Worm (Caenorhabditis elegans): ENCODE measurements around the gene C07B5.6.

The C07B5.6 gene

ce11 chrX:9552404-9552803 is 33.6 kb downstream of the C07B5.6 start (continued):
- no peak for TF ChIP-seq zfp-3 (GFP tag; conservative IDR thresholded peaks at IDR 0.05)
- no peak for TF ChIP-seq ceh-44 (GFP tag; IDR thresholded peaks at IDR 0.05)
- no peak for TF ChIP-seq F10B5.3 (tag; optimal IDR thresholded peaks at IDR 0.05)
- no peak for TF ChIP-seq nhr-11 (tag; optimal IDR thresholded peaks at IDR 0.05)
- no peak for TF ChIP-seq duxl-1 (tag; optimal IDR thresholded peaks at IDR 0.05; ENCODE audit: poor library complexity)
- no peak for TF ChIP-seq sdz-12 (GFP tag; optimal IDR thresholded peaks at IDR 0.05)
- no peak for TF ChIP-seq ceh-82 (tag; optimal IDR thresholded peaks at IDR 0.05)
- no peak for TF ChIP-seq lin-29 (GFP tag; IDR thresholded peaks at IDR 0.05)
- TF ChIP-seq ztf-11 (tag; optimal IDR thresholded peaks at IDR 0.05): no peak
- no peak for TF ChIP-seq pqm-1 (tag; optimal IDR thresholded peaks at IDR 0.05)
- TF ChIP-seq mes-2 (tag; optimal IDR thresholded peaks at IDR 0.05; ENCODE audit: poor library complexity, severe bottlenecking): peak; percentile 64
- no peak for TF ChIP-seq ZK546.5 (tag; optimal IDR thresholded peaks at IDR 0.05)
- TF ChIP-seq fkh-10 (GFP tag; optimal IDR thresholded peaks at IDR 0.05): no peak
- no peak for TF ChIP-seq nhr-77 (tag; optimal IDR thresholded peaks at IDR 0.05)
- peak; percentile 58 for TF ChIP-seq hlh-11 (tag; optimal IDR thresholded peaks at IDR 0.05)
- TF ChIP-seq cey-2 (tag; optimal IDR thresholded peaks at IDR 0.05; ENCODE audit: borderline replicate concordance, insufficient read depth): no peak
- no peak for TF ChIP-seq skn-1 (tag; optimal IDR thresholded peaks at IDR 0.05)
- TF ChIP-seq snpc-1.2 (GFP tag; IDR thresholded peaks at IDR 0.05): no peak
- TF ChIP-seq nhr-102 (tag; optimal IDR thresholded peaks at IDR 0.05): no peak
- no peak for TF ChIP-seq attf-4 (tag; optimal IDR thresholded peaks at IDR 0.05)
- no peak for TF ChIP-seq ceh-32 (tag; optimal IDR thresholded peaks at IDR 0.05; ENCODE audit: poor library complexity)

ce11 chrX:9553095-9553494 is 34.3 kb downstream of the C07B5.6 start:
- TF ChIP-seq madf-5 (GFP tag; IDR thresholded peaks at IDR 0.05) (no peak), F49E8.2 (tag; optimal IDR thresholded peaks at IDR 0.05; ENCODE audit: borderline replicate concordance) (no peak), mdl-1 (tag; optimal IDR thresholded peaks at IDR 0.05) (peak in 1 of 2 experiments; percentile 83), arid-1 (GFP tag; conservative IDR thresholded peaks at IDR 0.05) (no peak), saeg-2 (GFP tag; IDR thresholded peaks at IDR 0.05) (no peak), mxl-3 (GFP tag; optimal IDR thresholded peaks at IDR 0.05) (peak; percentile 80), Y48G9A.11 (GFP tag; IDR thresholded peaks at IDR 0.05) (no peak), lsy-2 (tag; optimal IDR thresholded peaks at IDR 0.05) (peak in 1 of 2 experiments; percentile 55), Y75B8A.6 (GFP tag; IDR thresholded peaks at IDR 0.05) (no peak), vab-7 (GFP tag; IDR thresholded peaks at IDR 0.05) (no peak), pha-4 (GFP tag; IDR thresholded peaks at IDR 0.05) (no peak), pha-4 (tag; optimal IDR thresholded peaks at IDR 0.05) (no peak), ceh-20 (GFP tag; IDR thresholded peaks at IDR 0.05) (no peak), nhr-77 (tag; optimal IDR thresholded peaks at IDR 0.05) (peak; percentile 83), pqm-1 (tag; optimal IDR thresholded peaks at IDR 0.05) (peak; percentile 79), lin-15B (tag; optimal IDR thresholded peaks at IDR 0.05) (no peak), attf-4 (tag; optimal IDR thresholded peaks at IDR 0.05) (no peak), mes-2 (tag; optimal IDR thresholded peaks at IDR 0.05; ENCODE audit: poor library complexity, severe bottlenecking) (peak; percentile 37), mdt-29 (GFP tag; IDR thresholded peaks at IDR 0.05) (no peak), jun-1 (tag; optimal IDR thresholded peaks at IDR 0.05) (no peak), ctbp-1 (GFP tag; IDR thresholded peaks at IDR 0.05) (no peak), ztf-7 (tag; optimal IDR thresholded peaks at IDR 0.05) (no peak), hlh-11 (tag; optimal IDR thresholded peaks at IDR 0.05) (peak; percentile 80), nhr-28 (tag; optimal IDR thresholded peaks at IDR 0.05) (peak; percentile 98), fkh-10 (GFP tag; optimal IDR thresholded peaks at IDR 0.05) (no peak), tag-97 (GFP tag; IDR thresholded peaks at IDR 0.05) (no peak), F44E2.7 (GFP tag; IDR thresholded peaks at IDR 0.05) (no peak), cey-2 (tag; optimal IDR thresholded peaks at IDR 0.05; ENCODE audit: borderline replicate concordance, insufficient read depth) (no peak), aha-1 (tag) (peak; percentile 94), hmg-1.1 (GFP tag; IDR thresholded peaks at IDR 0.05) (no peak), nhr-76 (tag; optimal IDR thresholded peaks at IDR 0.05) (no peak), mep-1 (tag; optimal IDR thresholded peaks at IDR 0.05) (peak; percentile 64), daf-12 (tag; optimal IDR thresholded peaks at IDR 0.05) (no peak), madf-9 (GFP tag; conservative IDR thresholded peaks at IDR 0.05) (no peak), unc-62 (GFP tag; optimal IDR thresholded peaks at IDR 0.05 in 1 of 2) (peak in 1 of 2 experiments; percentile 88), unc-62 (tag; optimal IDR thresholded peaks at IDR 0.05) (no peak)

Data from whole organism, L4 larva.